Worm (Caenorhabditis elegans): ENCODE results near the gene sas-5.

The sas-5 gene

DNA sequence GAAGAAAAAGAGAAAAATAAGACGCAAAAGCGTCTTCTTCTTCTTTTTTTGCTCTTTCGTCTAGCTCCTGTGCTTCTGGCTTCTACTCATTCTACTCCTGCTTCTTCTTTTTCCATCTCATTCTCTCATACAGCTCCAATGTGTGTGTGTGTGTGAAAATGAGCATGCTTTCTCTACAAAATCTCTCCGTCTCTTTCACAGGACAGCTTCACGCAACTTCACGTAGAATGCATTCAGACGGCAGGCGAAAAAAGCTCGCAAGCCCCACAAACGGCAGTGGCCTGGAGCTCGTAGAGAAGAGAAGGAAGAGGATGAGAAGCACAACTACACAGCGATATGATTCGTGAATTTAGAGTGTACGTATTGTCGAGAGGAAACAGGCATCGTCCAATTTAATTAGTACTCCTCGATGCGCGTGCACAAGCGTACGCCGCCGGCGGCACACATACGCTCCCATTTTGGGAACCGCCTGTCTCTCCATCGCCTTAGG lies 30.8 kb downstream of the sas-5 start:
- TF ChIP-seq lin-39 (tag; optimal IDR thresholded peaks at IDR 0.05) = no peak
- peak; percentile 64 for TF ChIP-seq zag-1 (tag; optimal IDR thresholded peaks at IDR 0.05)
- TF ChIP-seq nhr-129 (tag; optimal IDR thresholded peaks at IDR 0.05) = peak; percentile 81
- no peak for TF ChIP-seq blmp-1 (tag; optimal IDR thresholded peaks at IDR 0.05; ENCODE audit: insufficient read depth)
- no peak for TF ChIP-seq nhr-11 (tag; optimal IDR thresholded peaks at IDR 0.05)
- no peak for TF ChIP-seq nhr-10 (tag; optimal IDR thresholded peaks at IDR 0.05)
- peak; percentile 87 for TF ChIP-seq C34F6.9 (tag; optimal IDR thresholded peaks at IDR 0.05)
- TF ChIP-seq nhr-25 (tag; optimal IDR thresholded peaks at IDR 0.05) = no peak
- no peak for TF ChIP-seq ztf-1 (GFP tag; conservative IDR thresholded peaks at IDR 0.05)
- TF ChIP-seq sma-9 (GFP tag; optimal IDR thresholded peaks at IDR 0.05) = peak; percentile 42
- no peak for TF ChIP-seq sma-9 (tag; optimal IDR thresholded peaks at IDR 0.05)
- TF ChIP-seq gmeb-1 (tag; optimal IDR thresholded peaks at IDR 0.05) = no peak
- no peak for TF ChIP-seq ceh-82 (tag; optimal IDR thresholded peaks at IDR 0.05)
- no peak for TF ChIP-seq nhr-23 (tag; optimal IDR thresholded peaks at IDR 0.05)
- TF ChIP-seq mdl-1 (tag; optimal IDR thresholded peaks at IDR 0.05) = peak in 1 of 2 experiments; percentile 73
- peak; percentile 58 for TF ChIP-seq lin-11 (tag; optimal IDR thresholded peaks at IDR 0.05)
- TF ChIP-seq nhr-237 (tag; optimal IDR thresholded peaks at IDR 0.05) = no peak
- TF ChIP-seq elt-1 (tag; optimal IDR thresholded peaks at IDR 0.05) = no peak
- no peak for TF ChIP-seq sma-3 (GFP tag; optimal IDR thresholded peaks at IDR 0.05)
- TF ChIP-seq mbf-1 (tag; optimal IDR thresholded peaks at IDR 0.05) = no peak
- TF ChIP-seq egl-27 (tag; optimal IDR thresholded peaks at IDR 0.05) = no peak
- no peak for TF ChIP-seq lin-13 (GFP tag; optimal IDR thresholded peaks at IDR 0.05)
- TF ChIP-seq peb-1 (tag; optimal IDR thresholded peaks at IDR 0.05) = no peak
- TF ChIP-seq ZK546.5 (tag; optimal IDR thresholded peaks at IDR 0.05) = no peak
- no peak for TF ChIP-seq ceh-16 (tag; optimal IDR thresholded peaks at IDR 0.05)
- peak; percentile 3 for TF ChIP-seq nhr-21 (tag; optimal IDR thresholded peaks at IDR 0.05)
- TF ChIP-seq nhr-77 (tag; optimal IDR thresholded peaks at IDR 0.05) = no peak
- no peak for TF ChIP-seq ama-1 (optimal IDR thresholded peaks at IDR 0.05)
- TF ChIP-seq ztf-11 (tag; optimal IDR thresholded peaks at IDR 0.05) = no peak
- TF ChIP-seq elt-3 (tag; optimal IDR thresholded peaks at IDR 0.05) = no peak
- TF ChIP-seq dmd-4 (tag; optimal IDR thresholded peaks at IDR 0.05) = no peak
- no peak for TF ChIP-seq fos-1 (tag; optimal IDR thresholded peaks at IDR 0.05)
- TF ChIP-seq aly-2 (tag; optimal IDR thresholded peaks at IDR 0.05) = no peak
- no peak for TF ChIP-seq nhr-12 (tag; optimal IDR thresholded peaks at IDR 0.05)
- peak; percentile 62 for TF ChIP-seq F13H6.1 (tag; optimal IDR thresholded peaks at IDR 0.05)
- no peak for TF ChIP-seq alr-1 (tag; optimal IDR thresholded peaks at IDR 0.05)
- no peak for TF ChIP-seq unc-62 (GFP tag; optimal IDR thresholded peaks at IDR 0.05)
- TF ChIP-seq snpc-4 (tag; optimal IDR thresholded peaks at IDR 0.05) = no peak
- peak; percentile 68 for TF ChIP-seq nhr-6 (tag; optimal IDR thresholded peaks at IDR 0.05)
- no peak for TF ChIP-seq skn-1 (tag; optimal IDR thresholded peaks at IDR 0.05)
- peak; percentile 62 for TF ChIP-seq sem-4 (tag; optimal IDR thresholded peaks at IDR 0.05)
- no peak for TF ChIP-seq R02D3.7 (tag; optimal IDR thresholded peaks at IDR 0.05)
- TF ChIP-seq crh-2 (tag; optimal IDR thresholded peaks at IDR 0.05) = no peak
- TF ChIP-seq lsy-2 (tag; optimal IDR thresholded peaks at IDR 0.05) = peak in 1 of 2 experiments; percentile 71
- TF ChIP-seq mab-5 (tag; optimal IDR thresholded peaks at IDR 0.05) = no peak
- TF ChIP-seq ztf-4 (tag; optimal IDR thresholded peaks at IDR 0.05) = peak; percentile 4
- TF ChIP-seq unc-39 (tag; optimal IDR thresholded peaks at IDR 0.05) = no peak
- no peak for TF ChIP-seq Y55F3AM.14 (GFP tag; optimal IDR thresholded peaks at IDR 0.05)
- TF ChIP-seq unc-55 (GFP tag; optimal IDR thresholded peaks at IDR 0.05) = peak; percentile 93

Data from whole organism, L2 larva.